Worm (Caenorhabditis elegans) whole organism, L2 larva: ENCODE data around the gene CD4.8.
A peak's percentile ranks its signal among the peaks of the same experiment; 100 is the strongest.

Experiments used
- F13H6.1 ChIP-seq: sonication (generic microtip); optimal IDR thresholded peaks from 2 replicates; lab custom pipeline; 2016; ENCODE audit warnings: missing genetic modification characterization, missing compliant biosample characterization
- R02D3.7 ChIP-seq: fragments of 150-350 bp; optimal IDR thresholded peaks from 2 replicates; lab custom pipeline; 2014; ENCODE audit warnings: missing biosample characterization, missing genetic modification characterization
- aly-2 ChIP-seq: fragments of 150-350 bp; optimal IDR thresholded peaks from 2 replicates; lab custom pipeline; 2014; ENCODE audit warnings: missing biosample characterization, missing genetic modification characterization
- blmp-1 ChIP-seq: sonication (generic microtip); optimal IDR thresholded peaks from 2 replicates; lab custom pipeline; 2017; ENCODE audit warnings: missing genetic modification characterization, mild to moderate bottlenecking, missing compliant biosample characterization, antibody characterized with exemption, moderate library complexity; ENCODE audit not compliant: insufficient read depth
- ceh-16 ChIP-seq: fragments of 150-350 bp; optimal IDR thresholded peaks from 2 replicates; lab custom pipeline; 2014; ENCODE audit warnings: missing biosample characterization, missing genetic modification characterization
- ceh-82 ChIP-seq: fragments of 150-350 bp; optimal IDR thresholded peaks from 2 replicates; lab custom pipeline; 2014; ENCODE audit warnings: missing biosample characterization, missing genetic modification characterization
- crh-2 ChIP-seq: sonication (generic microtip); optimal IDR thresholded peaks from 2 replicates; lab custom pipeline; 2017; ENCODE audit warnings: missing biosample characterization, missing genetic modification characterization
- dmd-4 ChIP-seq: sonication (generic microtip); optimal IDR thresholded peaks from 2 replicates; lab custom pipeline; 2017; ENCODE audit warnings: missing biosample characterization, missing genetic modification characterization
- egl-27 ChIP-seq: sonication (generic microtip); optimal IDR thresholded peaks from 3 replicates; lab custom pipeline; 2017; ENCODE audit warnings: missing biosample characterization, missing genetic modification reagents, missing genetic modification characterization
- elt-1 ChIP-seq: fragments of 150-350 bp; optimal IDR thresholded peaks from 2 replicates; lab custom pipeline; 2014; ENCODE audit warnings: missing biosample characterization, missing genetic modification characterization
- fos-1 ChIP-seq: fragments of 150-350 bp; optimal IDR thresholded peaks from 2 replicates; lab custom pipeline; 2014; ENCODE audit warnings: missing biosample characterization, missing genetic modification characterization
- gmeb-1 ChIP-seq: fragments of 150-350 bp; optimal IDR thresholded peaks from 2 replicates; lab custom pipeline; 2014; ENCODE audit warnings: missing biosample characterization, missing genetic modification characterization
- lin-11 ChIP-seq: fragments of 150-350 bp; sonication (generic microtip); optimal IDR thresholded peaks from 2 replicates; lab custom pipeline; 2014; ENCODE audit warnings: missing biosample characterization, missing genetic modification characterization, inconsistent platforms, mixed read lengths
- lin-13 ChIP-seq: fragments of 150-350 bp; optimal IDR thresholded peaks from 2 replicates; lab custom pipeline; 2014; ENCODE audit warnings: missing biosample characterization, missing genetic modification reagents, missing genetic modification characterization
- lin-39 ChIP-seq: fragments of 150-350 bp; optimal IDR thresholded peaks from 2 replicates; lab custom pipeline; 2014; ENCODE audit warnings: missing biosample characterization, missing genetic modification reagents, missing genetic modification characterization
- mab-5 ChIP-seq: fragments of 150-350 bp; optimal IDR thresholded peaks from 2 replicates; lab custom pipeline; 2014; ENCODE audit warnings: missing biosample characterization, missing genetic modification characterization
- mbf-1 ChIP-seq: sonication (generic microtip); optimal IDR thresholded peaks from 2 replicates; lab custom pipeline; 2017; ENCODE audit warnings: missing biosample characterization, missing genetic modification characterization
- nhr-11 ChIP-seq: fragments of 150-350 bp; optimal IDR thresholded peaks from 2 replicates; lab custom pipeline; 2014; ENCODE audit warnings: missing biosample characterization, missing genetic modification characterization
- nhr-12 ChIP-seq: fragments of 150-350 bp; optimal IDR thresholded peaks from 2 replicates; lab custom pipeline; 2014; ENCODE audit warnings: missing biosample characterization, missing genetic modification characterization
- nhr-21 ChIP-seq: fragments of 150-350 bp; optimal IDR thresholded peaks from 2 replicates; lab custom pipeline; 2014; ENCODE audit warnings: missing biosample characterization, missing genetic modification characterization
- nhr-237 ChIP-seq: fragments of 150-350 bp; optimal IDR thresholded peaks from 2 replicates; lab custom pipeline; 2014; ENCODE audit warnings: missing biosample characterization, missing genetic modification characterization
- nhr-25 ChIP-seq: fragments of 150-350 bp; sonication (generic microtip); optimal IDR thresholded peaks from 3 replicates; lab custom pipeline; 2014; ENCODE audit warnings: missing biosample characterization, missing genetic modification characterization
- nhr-6 ChIP-seq: fragments of 150-350 bp; optimal IDR thresholded peaks from 2 replicates; lab custom pipeline; 2014; ENCODE audit warnings: missing biosample characterization, missing genetic modification characterization
- nhr-77 ChIP-seq: fragments of 150-350 bp; optimal IDR thresholded peaks from 2 replicates; lab custom pipeline; 2014; ENCODE audit warnings: missing biosample characterization, missing genetic modification characterization
- peb-1 ChIP-seq: fragments of 150-350 bp; optimal IDR thresholded peaks from 2 replicates; lab custom pipeline; 2014; ENCODE audit warnings: missing biosample characterization, missing genetic modification characterization
- sem-4 ChIP-seq: fragments of 150-350 bp; optimal IDR thresholded peaks from 2 replicates; lab custom pipeline; 2014; ENCODE audit warnings: missing biosample characterization, missing genetic modification reagents, missing genetic modification characterization
- sma-3 ChIP-seq: sonication (generic microtip); optimal IDR thresholded peaks from 2 replicates; lab custom pipeline; 2016; ENCODE audit warnings: missing genetic modification reagents, missing genetic modification characterization, missing compliant biosample characterization
- unc-39 ChIP-seq: fragments of 150-350 bp; optimal IDR thresholded peaks from 2 replicates; lab custom pipeline; 2014; ENCODE audit warnings: missing biosample characterization, missing genetic modification characterization
- unc-55 ChIP-seq: fragments of 150-350 bp; sonication (generic microtip); optimal IDR thresholded peaks from 3 replicates; lab custom pipeline; 2014; ENCODE audit warnings: missing biosample characterization, missing genetic modification reagents, missing genetic modification characterization
- unc-62 ChIP-seq: fragments of 150-350 bp; optimal IDR thresholded peaks from 2 replicates; lab custom pipeline; 2014; ENCODE audit warnings: missing biosample characterization, missing genetic modification reagents, missing genetic modification characterization
- zag-1 ChIP-seq: fragments of 150-350 bp; optimal IDR thresholded peaks from 2 replicates; lab custom pipeline; 2014; ENCODE audit warnings: missing biosample characterization, missing genetic modification characterization
- ztf-1 ChIP-seq: fragments of 200-800 bp; sonication (Bioruptor generic); conservative IDR thresholded peaks from 2 replicates; pipeline ENCODE4 v1.3.6; 2022; ENCODE audit warnings: missing genetic modification characterization, missing compliant biosample characterization
- ztf-4 ChIP-seq: fragments of 150-350 bp; optimal IDR thresholded peaks from 2 replicates; lab custom pipeline; 2014; ENCODE audit warnings: missing biosample characterization, missing genetic modification characterization

Gene CD4.8

DNA sequence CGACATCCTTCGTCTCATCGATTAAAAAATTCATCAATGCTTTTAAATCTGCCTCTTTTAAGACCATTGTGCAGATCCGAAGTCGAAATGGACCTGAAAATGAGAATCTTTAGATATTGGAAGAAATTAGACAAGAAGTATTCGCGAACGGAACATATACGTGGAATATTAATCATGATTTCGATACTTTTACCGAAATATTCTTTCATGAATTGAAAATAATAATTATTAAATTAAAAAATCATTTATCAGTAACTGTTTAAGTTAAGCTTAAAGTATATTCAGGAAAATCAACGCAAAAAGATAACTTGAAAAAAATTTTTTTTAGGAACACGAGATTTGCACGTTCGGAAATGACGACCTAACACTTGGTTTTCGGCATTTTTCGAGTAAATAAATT lies at the start of gene CD4.8:
CD4.8 (minus strand) TSS at position 101 of the 400 bp plus-strand sequence.
- no peak for TF ChIP-seq blmp-1 (tag; lab: Kevin White, UChicago)
- no peak for TF ChIP-seq nhr-12
- no peak for TF ChIP-seq nhr-25 (tag; lab: Kevin White, UChicago)
- TF ChIP-seq F13H6.1 (tag; lab: Kevin White, UChicago) = no peak
- no peak for TF ChIP-seq aly-2 (tag; lab: Kevin White, UChicago)
- no peak for TF ChIP-seq lin-11 (tag; lab: Kevin White, UChicago)
- no peak for TF ChIP-seq sma-3
- no peak for TF ChIP-seq nhr-77 (tag; lab: Kevin White, UChicago)
- TF ChIP-seq nhr-237 (tag; lab: Kevin White, UChicago) = no peak
- TF ChIP-seq nhr-21 = no peak
- TF ChIP-seq ceh-16 (tag; lab: Kevin White, UChicago) = no peak
- no peak for TF ChIP-seq egl-27 (tag; lab: Kevin White, UChicago)
- TF ChIP-seq unc-62 (GFP tag; lab: Kevin White, UChicago) = no peak

DNA sequence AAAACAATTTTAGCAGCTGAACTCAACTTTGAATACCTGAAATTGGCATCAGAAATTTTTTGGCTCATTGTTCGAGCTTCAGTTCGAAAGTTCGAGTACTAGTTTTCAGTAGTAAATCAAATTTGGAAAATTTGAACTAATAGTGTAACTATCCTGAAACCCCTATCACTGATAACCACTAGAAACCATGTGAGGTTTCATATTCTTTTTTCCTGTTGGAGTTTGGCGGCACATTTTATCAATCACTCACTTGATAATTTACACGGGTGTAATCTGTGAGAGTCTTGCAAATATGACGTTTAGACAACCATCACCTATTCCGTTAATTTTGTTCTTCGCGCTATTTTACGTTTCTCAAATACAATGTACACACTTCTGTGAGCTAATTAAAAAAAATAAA lies 46.2 kb upstream of the CD4.8 start, which contains the start of gene C14C11.4:
C14C11.4 (plus strand) TSS at position 252 of the 400 bp plus-strand sequence.
- TF ChIP-seq crh-2 (peak; percentile 12), R02D3.7 (tag; lab: Kevin White, UChicago) (no peak), lin-13 (GFP tag; lab: Kevin White, UChicago) (no peak), fos-1 (tag; lab: Kevin White, UChicago) (peak; percentile 81), ceh-16 (tag; lab: Kevin White, UChicago) (no peak)

DNA sequence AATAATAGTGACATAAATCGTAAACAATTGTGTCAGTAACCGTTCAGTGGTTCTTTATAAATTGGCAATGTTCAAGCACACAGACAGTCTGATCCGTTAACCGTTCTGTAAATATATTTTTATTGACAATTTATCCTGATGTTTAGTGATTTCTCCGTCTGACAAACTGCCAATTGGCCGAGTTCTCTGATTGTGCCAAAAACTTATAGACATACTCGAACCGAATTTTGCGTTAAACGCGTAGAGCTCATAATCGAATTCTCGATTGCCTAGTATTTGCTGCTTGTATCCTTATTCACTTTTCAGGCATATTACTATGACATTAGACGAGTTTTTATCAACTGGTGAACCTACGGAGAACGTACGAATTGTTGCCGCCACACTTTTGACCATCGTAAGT lies 43.0 kb upstream of the CD4.8 start, which contains the start of gene srx-117:
srx-117 (plus strand) TSS at position 301 of the 400 bp plus-strand sequence.
- no peak for TF ChIP-seq aly-2 (tag; lab: Kevin White, UChicago)
- no peak for TF ChIP-seq crh-2
- TF ChIP-seq egl-27 (tag; lab: Kevin White, UChicago) = no peak
- no peak for TF ChIP-seq nhr-12
- no peak for TF ChIP-seq nhr-11 (tag; lab: Kevin White, UChicago)
- TF ChIP-seq sem-4 (tag; lab: Kevin White, UChicago) = no peak
- no peak for TF ChIP-seq unc-62 (GFP tag; lab: Kevin White, UChicago)
- TF ChIP-seq mbf-1 = no peak
- TF ChIP-seq nhr-77 (tag; lab: Kevin White, UChicago) = no peak
- no peak for TF ChIP-seq mab-5
- no peak for TF ChIP-seq unc-55 (GFP tag; lab: Kevin White, UChicago)

DNA sequence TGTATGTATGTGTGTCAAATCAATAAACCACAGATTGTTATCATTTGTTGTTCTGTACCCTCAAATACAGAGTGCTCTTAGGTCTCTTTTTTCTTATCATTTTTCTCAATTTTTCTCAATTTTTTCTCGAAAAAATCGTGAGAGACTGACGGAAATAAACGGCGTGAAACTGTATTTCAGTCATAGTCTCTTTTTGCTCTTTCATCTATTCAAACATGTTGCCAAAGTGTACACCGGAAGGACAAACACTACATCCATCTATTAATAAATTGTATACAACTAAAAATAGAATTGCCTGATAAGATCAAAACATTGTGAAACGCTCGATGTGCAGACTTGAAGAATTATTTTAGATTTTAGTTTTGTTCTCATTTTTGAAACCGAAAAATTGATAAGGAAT lies 33.3 kb upstream of the CD4.8 start:
- TF ChIP-seq dmd-4 (tag; lab: Kevin White, UChicago) (no peak), fos-1 (tag; lab: Kevin White, UChicago) (peak; percentile 27)

DNA sequence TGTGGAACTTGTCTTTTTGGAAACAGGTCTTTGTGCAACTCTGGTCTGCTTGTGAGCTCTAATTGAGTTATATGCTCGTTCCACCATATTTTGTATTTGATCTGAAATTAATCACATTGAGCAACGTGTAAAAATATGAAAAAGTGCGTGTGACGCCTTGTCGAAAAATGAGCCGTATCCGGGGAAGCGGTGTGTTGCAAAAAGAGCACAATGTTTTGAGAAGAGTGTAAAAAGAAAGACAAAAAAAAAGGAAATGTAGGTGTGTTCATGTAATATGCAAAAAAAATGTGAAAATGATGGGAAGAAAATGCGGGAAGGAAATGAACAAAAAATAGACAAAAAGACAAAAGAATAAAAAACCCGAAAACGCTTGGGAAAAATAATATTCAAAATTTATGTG lies 29.6 kb upstream of the CD4.8 start, which contains the start of gene acy-4:
acy-4 (minus strand) TSS at position 101 of the 400 bp plus-strand sequence.
- TF ChIP-seq nhr-21 = no peak
- TF ChIP-seq peb-1 (tag; lab: Kevin White, UChicago) = no peak
- TF ChIP-seq ceh-16 (tag; lab: Kevin White, UChicago) = no peak
- peak; percentile 9 for TF ChIP-seq unc-55 (GFP tag; lab: Kevin White, UChicago)
- no peak for TF ChIP-seq unc-62 (GFP tag; lab: Kevin White, UChicago)
- no peak for TF ChIP-seq ztf-1 (GFP tag; lab: Robert Waterston, UW)
- no peak for TF ChIP-seq gmeb-1 (tag; lab: Kevin White, UChicago)
- TF ChIP-seq ceh-82 (tag; lab: Kevin White, UChicago) = no peak

DNA sequence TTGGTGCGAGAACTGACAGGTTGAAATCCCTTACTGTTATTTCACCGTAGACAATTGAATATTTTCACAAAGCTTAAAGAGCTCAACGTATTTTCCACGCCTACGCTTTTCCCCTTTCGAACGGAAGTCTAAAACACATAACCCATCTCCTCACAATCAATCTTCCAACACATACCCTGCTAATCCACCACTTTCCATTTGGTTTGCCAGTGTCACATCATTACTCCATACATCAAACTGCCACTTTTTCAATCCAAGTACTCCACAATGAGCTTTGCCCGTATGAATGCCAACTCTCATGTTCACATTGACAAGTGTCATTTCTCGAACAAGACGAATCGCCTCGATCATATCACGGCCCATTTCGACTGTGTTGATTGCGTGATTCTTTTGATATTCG lies 26.9 kb upstream of the CD4.8 start:
- TF ChIP-seq nhr-6 (tag; lab: Kevin White, UChicago) = no peak
- peak; percentile 4 for TF ChIP-seq mab-5

DNA sequence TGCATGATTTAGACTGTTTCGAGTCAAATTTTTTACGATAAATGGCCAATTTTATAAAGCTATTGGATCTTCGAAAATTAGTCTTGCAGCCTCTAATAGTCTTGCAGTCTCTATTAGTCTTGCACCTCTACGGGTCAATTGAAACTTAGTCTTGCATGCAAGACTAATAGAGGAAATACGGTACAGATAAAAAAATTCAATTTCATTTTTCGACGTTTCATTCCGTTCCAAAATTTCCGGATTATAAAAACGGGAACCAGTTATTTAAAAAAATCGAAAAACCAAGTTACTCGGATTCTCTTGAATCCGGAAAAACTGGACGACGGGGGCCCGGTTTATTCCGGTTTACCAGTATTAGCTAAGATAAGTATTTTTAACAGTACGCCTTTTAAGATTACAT lies 20.2 kb upstream of the CD4.8 start, which contains the start of gene M03E7.1:
M03E7.1 (plus strand) TSS at position 301 of the 400 bp plus-strand sequence.
- TF ChIP-seq unc-62 (GFP tag; lab: Kevin White, UChicago) (no peak), zag-1 (no peak), fos-1 (tag; lab: Kevin White, UChicago) (no peak), elt-1 (tag; lab: Kevin White, UChicago) (no peak), unc-39 (tag; lab: Kevin White, UChicago) (no peak), ztf-4 (tag; lab: Kevin White, UChicago) (no peak), dmd-4 (tag; lab: Kevin White, UChicago) (no peak), nhr-25 (tag; lab: Kevin White, UChicago) (no peak), lin-39 (no peak), egl-27 (tag; lab: Kevin White, UChicago) (no peak), unc-55 (GFP tag; lab: Kevin White, UChicago) (no peak), peb-1 (tag; lab: Kevin White, UChicago) (no peak), mbf-1 (no peak)
